Worm (Caenorhabditis elegans) whole organism, L1 larva: Measurements from ENCODE around the gene Y37H2C.4.

Experiments used
- C16A3.4 ChIP-seq: fragments of 150-350 bp; optimal IDR thresholded peaks from 2 replicates; lab custom pipeline; 2014; ENCODE audit warnings: missing biosample characterization, missing genetic modification characterization
- aly-2 ChIP-seq: fragments of 150-350 bp; optimal IDR thresholded peaks from 2 replicates; lab custom pipeline; 2014; ENCODE audit warnings: missing biosample characterization, missing genetic modification characterization
- nhr-84 ChIP-seq: sonication (generic microtip); optimal IDR thresholded peaks from 2 replicates; lab custom pipeline; 2017; ENCODE audit warnings: missing biosample characterization, missing genetic modification characterization

DNA sequence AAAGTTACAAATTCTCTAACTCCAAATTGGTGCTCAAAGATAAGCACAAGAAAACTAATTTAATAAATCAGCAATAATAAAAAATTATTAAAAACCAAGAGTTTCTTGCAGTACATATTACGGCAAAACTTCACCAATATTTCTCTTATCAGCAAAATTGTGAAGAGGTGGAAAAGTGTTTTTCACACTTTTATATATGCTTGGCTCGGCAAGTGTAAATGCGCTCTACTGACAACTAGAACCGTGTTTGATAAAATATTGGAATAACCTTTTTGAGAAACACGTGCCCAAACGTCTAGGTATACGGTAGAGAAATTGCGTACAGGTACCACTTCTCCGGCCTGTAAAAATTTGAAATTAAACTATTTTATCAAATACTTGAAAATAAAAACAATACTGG, 29.2 kb upstream of the Y37H2C.4 start, which contains the start of gene R10E8.8:
- TF ChIP-seq C16A3.4 (tag; lab: Kevin White, UChicago) (no peak), aly-2 (tag; lab: Kevin White, UChicago) (no peak), nhr-84 (tag; lab: Kevin White, UChicago) (no peak)
